Worm (Caenorhabditis elegans) whole organism, L2 larva: ENCODE measurements around the gene F41F3.3.

Experiments
- F13H6.1 ChIP-seq: sonication (generic microtip); optimal IDR thresholded peaks from 2 replicates; lab custom pipeline; 2016; ENCODE audit warnings: missing genetic modification characterization, missing compliant biosample characterization
- crh-2 ChIP-seq: sonication (generic microtip); optimal IDR thresholded peaks from 2 replicates; lab custom pipeline; 2017; ENCODE audit warnings: missing biosample characterization, missing genetic modification characterization
- egl-27 ChIP-seq: sonication (generic microtip); optimal IDR thresholded peaks from 3 replicates; lab custom pipeline; 2017; ENCODE audit warnings: missing biosample characterization, missing genetic modification reagents, missing genetic modification characterization
- elt-3 ChIP-seq: sonication (generic microtip); optimal IDR thresholded peaks from 2 replicates; lab custom pipeline; 2017; ENCODE audit warnings: missing biosample characterization, missing genetic modification characterization
- lin-13 ChIP-seq: fragments of 150-350 bp; optimal IDR thresholded peaks from 2 replicates; lab custom pipeline; 2014; ENCODE audit warnings: missing biosample characterization, missing genetic modification reagents, missing genetic modification characterization
- mbf-1 ChIP-seq: sonication (generic microtip); optimal IDR thresholded peaks from 2 replicates; lab custom pipeline; 2017; ENCODE audit warnings: missing biosample characterization, missing genetic modification characterization
- nhr-10 ChIP-seq: sonication (generic microtip); optimal IDR thresholded peaks from 2 replicates; lab custom pipeline; 2017; ENCODE audit warnings: missing biosample characterization, missing genetic modification characterization
- nhr-12 ChIP-seq: fragments of 150-350 bp; optimal IDR thresholded peaks from 2 replicates; lab custom pipeline; 2014; ENCODE audit warnings: missing biosample characterization, missing genetic modification characterization
- nhr-23 ChIP-seq: fragments of 150-350 bp; optimal IDR thresholded peaks from 2 replicates; lab custom pipeline; 2014; ENCODE audit warnings: missing biosample characterization, missing genetic modification reagents, missing genetic modification characterization
- nhr-237 ChIP-seq: fragments of 150-350 bp; optimal IDR thresholded peaks from 2 replicates; lab custom pipeline; 2014; ENCODE audit warnings: missing biosample characterization, missing genetic modification characterization
- nhr-25 ChIP-seq: fragments of 150-350 bp; sonication (generic microtip); optimal IDR thresholded peaks from 3 replicates; lab custom pipeline; 2014; ENCODE audit warnings: missing biosample characterization, missing genetic modification characterization
- unc-39 ChIP-seq: fragments of 150-350 bp; optimal IDR thresholded peaks from 2 replicates; lab custom pipeline; 2014; ENCODE audit warnings: missing biosample characterization, missing genetic modification characterization

DNA sequence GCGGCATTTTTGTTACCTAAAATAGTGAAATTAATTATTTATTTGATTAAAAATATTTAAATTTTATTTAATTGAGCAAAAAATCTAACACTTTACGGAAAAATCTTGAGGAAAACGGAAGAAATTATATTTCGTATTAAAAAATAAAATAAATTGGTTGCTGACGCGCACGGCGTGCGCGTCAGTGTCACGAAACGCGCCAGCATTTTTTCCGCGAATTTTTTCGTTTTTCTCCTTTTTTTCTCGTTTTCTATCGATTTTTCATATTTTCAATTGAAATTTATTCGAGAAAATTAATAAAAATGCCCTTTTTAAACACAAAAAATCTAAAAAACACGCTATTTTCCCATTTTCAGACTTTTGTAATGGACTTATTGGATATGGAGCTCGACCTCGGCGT, 32.2 kb downstream of the F41F3.3 start, which contains the start of the genes Y61A9LA.10 and F54D11.4:
- TF ChIP-seq nhr-237 (tag; lab: Kevin White, UChicago) (no peak), nhr-23 (no peak), nhr-25 (tag; lab: Kevin White, UChicago) (peak; percentile 62), mbf-1 (tag; lab: Kevin White, UChicago) (no peak), egl-27 (tag; lab: Kevin White, UChicago) (peak; percentile 37), elt-3 (tag; lab: Kevin White, UChicago) (no peak), unc-39 (tag; lab: Kevin White, UChicago) (no peak), nhr-10 (tag; lab: Kevin White, UChicago) (no peak), nhr-12 (no peak), F13H6.1 (tag; lab: Kevin White, UChicago) (peak; percentile 36), lin-13 (GFP tag; lab: Kevin White, UChicago) (peak; percentile 29), crh-2 (tag; lab: Kevin White, UChicago) (peak; percentile 53)
